Fruit fly (Drosophila melanogaster): Measurements from ENCODE around the gene Dcr-1.

- TF ChIP-seq Hr39 (GFP tag; optimal IDR thresholded peaks at IDR 0.05) (no peak), Ets21C (GFP tag; optimal IDR thresholded peaks at IDR 0.05) (no peak), CG3032 (tag; optimal IDR thresholded peaks at IDR 0.05) (no peak), CG11762 (GFP tag; optimal IDR thresholded peaks at IDR 0.05; ENCODE audit: insufficient read depth) (no peak), CG8319 (GFP tag; optimal IDR thresholded peaks at IDR 0.05) (no peak), CG10669 (GFP tag; optimal IDR thresholded peaks at IDR 0.05) (no peak), pdm3 (GFP tag; optimal IDR thresholded peaks at IDR 0.05) (no peak)
Measured at dm6 chr3R:22789106-22789505, 48.2 kb upstream of the Dcr-1 start.

Data from whole organism, prepupa.